Worm (Caenorhabditis elegans) whole organism, L3 larva: ENCODE results near the gene F35E8.2.

Source experiments
- ceh-16 ChIP-seq: sonication (generic microtip); optimal IDR thresholded peaks from 2 replicates; lab custom pipeline; 2017; ENCODE audit warnings: missing biosample characterization, missing genetic modification characterization
- ceh-82 ChIP-seq: fragments of 150-350 bp; optimal IDR thresholded peaks from 2 replicates; lab custom pipeline; 2014; ENCODE audit warnings: missing biosample characterization, missing genetic modification characterization
- ceh-9 ChIP-seq: sonication (generic microtip); optimal IDR thresholded peaks from 2 replicates; lab custom pipeline; 2018; ENCODE audit warnings: missing biosample characterization, missing genetic modification characterization
- daf-12 ChIP-seq: fragments of 150-350 bp; optimal IDR thresholded peaks from 2 replicates; lab custom pipeline; 2014; ENCODE audit warnings: missing biosample characterization, missing genetic modification reagents, missing genetic modification characterization
- elt-1 ChIP-seq: fragments of 150-350 bp; optimal IDR thresholded peaks from 2 replicates; lab custom pipeline; 2014; ENCODE audit warnings: missing biosample characterization, missing genetic modification characterization
- elt-2 ChIP-seq: sonication (generic microtip); optimal IDR thresholded peaks from 2 replicates; lab custom pipeline; 2016; ENCODE audit warnings: missing genetic modification reagents, mild to moderate bottlenecking, missing genetic modification characterization, missing compliant biosample characterization
- eor-1 ChIP-seq, 2 experiments: fragments of 150-350 bp; optimal IDR thresholded peaks; 2 replicates each; lab custom pipeline; 2014 to 2018; ENCODE audit warnings: missing biosample characterization in 2 of 2, missing genetic modification characterization in 2 of 2
- fkh-10 ChIP-seq: sonication (generic microtip); optimal IDR thresholded peaks from 2 replicates; lab custom pipeline; 2017; ENCODE audit warnings: missing biosample characterization, missing genetic modification reagents, missing genetic modification characterization
- fos-1 ChIP-seq: fragments of 150-350 bp; optimal IDR thresholded peaks from 2 replicates; lab custom pipeline; 2014; ENCODE audit warnings: missing biosample characterization, missing genetic modification characterization
- hmg-11 ChIP-seq: sonication (generic microtip); optimal IDR thresholded peaks from 2 replicates; lab custom pipeline; 2016; ENCODE audit warnings: missing genetic modification characterization, missing compliant biosample characterization
- jun-1 ChIP-seq: fragments of 150-350 bp; optimal IDR thresholded peaks from 2 replicates; lab custom pipeline; 2014; ENCODE audit warnings: missing biosample characterization, missing genetic modification reagents, missing genetic modification characterization
- lin-15B ChIP-seq: fragments of 150-350 bp; optimal IDR thresholded peaks from 2 replicates; lab custom pipeline; 2014; ENCODE audit warnings: missing biosample characterization, missing genetic modification characterization
- lsy-12 ChIP-seq: sonication (generic microtip); optimal IDR thresholded peaks from 2 replicates; lab custom pipeline; 2016; ENCODE audit warnings: mild to moderate bottlenecking, missing genetic modification characterization, missing compliant biosample characterization
- mml-1 ChIP-seq: fragments of 150-350 bp; sonication (generic microtip); optimal IDR thresholded peaks from 3 replicates; lab custom pipeline; 2014; ENCODE audit warnings: missing biosample characterization, missing genetic modification characterization
- nfya-1 ChIP-seq: sonication (generic microtip); optimal IDR thresholded peaks from 2 replicates; lab custom pipeline; 2017; ENCODE audit warnings: missing genetic modification characterization, mild to moderate bottlenecking, missing compliant biosample characterization, antibody characterized with exemption, moderate library complexity; ENCODE audit not compliant: insufficient read depth
- nhr-12 ChIP-seq: fragments of 150-350 bp; optimal IDR thresholded peaks from 2 replicates; lab custom pipeline; 2014; ENCODE audit warnings: missing biosample characterization, missing genetic modification characterization
- nhr-23 ChIP-seq: fragments of 150-350 bp; optimal IDR thresholded peaks from 2 replicates; lab custom pipeline; 2014; ENCODE audit warnings: missing biosample characterization, missing genetic modification reagents, missing genetic modification characterization
- nhr-25 ChIP-seq: sonication (generic microtip); optimal IDR thresholded peaks from 2 replicates; lab custom pipeline; 2017; ENCODE audit warnings: missing biosample characterization, missing genetic modification characterization
- nhr-28 ChIP-seq: fragments of 150-350 bp; optimal IDR thresholded peaks from 2 replicates; lab custom pipeline; 2014; ENCODE audit warnings: missing biosample characterization, missing genetic modification characterization
- nhr-43 ChIP-seq: sonication (generic microtip); optimal IDR thresholded peaks from 2 replicates; lab custom pipeline; 2016; ENCODE audit warnings: mild to moderate bottlenecking, missing genetic modification characterization, missing compliant biosample characterization; ENCODE audit not compliant: poor library complexity, severe bottlenecking
- nhr-67 ChIP-seq: fragments of 150-350 bp; optimal IDR thresholded peaks from 2 replicates; lab custom pipeline; 2014; ENCODE audit warnings: missing biosample characterization, missing genetic modification characterization
- nhr-76 ChIP-seq: fragments of 150-350 bp; sonication (generic microtip); optimal IDR thresholded peaks from 5 replicates; lab custom pipeline; 2014; ENCODE audit warnings: missing biosample characterization, missing genetic modification characterization
- nhr-77 ChIP-seq: fragments of 150-350 bp; optimal IDR thresholded peaks from 2 replicates; lab custom pipeline; 2014; ENCODE audit warnings: missing biosample characterization, missing genetic modification characterization
- pha-4 ChIP-seq: fragments of 150-350 bp; optimal IDR thresholded peaks from 2 replicates; lab custom pipeline; 2014; ENCODE audit warnings: missing biosample characterization, missing genetic modification reagents, missing genetic modification characterization
- pqm-1 ChIP-seq: fragments of 150-350 bp; optimal IDR thresholded peaks from 2 replicates; lab custom pipeline; 2017; ENCODE audit warnings: missing biosample characterization, missing genetic modification characterization, inconsistent platforms
- sea-2 ChIP-seq: fragments of 150-350 bp; sonication (generic microtip); optimal IDR thresholded peaks from 4 replicates; lab custom pipeline; 2014; ENCODE audit warnings: missing biosample characterization, missing genetic modification reagents, missing genetic modification characterization
- skn-1 ChIP-seq: fragments of 150-350 bp; optimal IDR thresholded peaks from 2 replicates; lab custom pipeline; 2014; ENCODE audit warnings: missing biosample characterization, missing genetic modification characterization
- snpc-4 ChIP-seq: fragments of 150-350 bp; optimal IDR thresholded peaks from 2 replicates; lab custom pipeline; 2014; ENCODE audit warnings: missing biosample characterization, missing genetic modification characterization
- tbx-2 ChIP-seq: sonication (generic microtip); optimal IDR thresholded peaks from 2 replicates; lab custom pipeline; 2016; ENCODE audit warnings: mild to moderate bottlenecking, missing genetic modification characterization, missing compliant biosample characterization
- zag-1 ChIP-seq: fragments of 150-350 bp; optimal IDR thresholded peaks from 2 replicates; lab custom pipeline; 2014; ENCODE audit warnings: missing biosample characterization, missing genetic modification characterization

The F35E8.2 gene

ce11 chrV:15888751-15889150 is 16.7 kb upstream of the F35E8.2 start, which contains the start of gene cgt-1:
Gene cgt-1, minus strand, starts transcription at chrV:15888851.
- no peak for TF ChIP-seq pqm-1 (tag; lab: Kevin White, UChicago)
- TF ChIP-seq nhr-76 (tag; lab: Kevin White, UChicago) = no peak
- TF ChIP-seq nhr-77 (tag; lab: Kevin White, UChicago) = no peak
- no peak for TF ChIP-seq nhr-28 (tag; lab: Kevin White, UChicago)
- no peak for TF ChIP-seq hmg-11 (tag; lab: Kevin White, UChicago)
- no peak for TF ChIP-seq pha-4 (tag; lab: Kevin White, UChicago)
- no peak for TF ChIP-seq skn-1 (tag; lab: Kevin White, UChicago)

- TF ChIP-seq pqm-1 (tag; lab: Kevin White, UChicago) (peak; percentile 57), nhr-76 (tag; lab: Kevin White, UChicago) (no peak), mml-1 (tag; lab: Kevin White, UChicago) (no peak), elt-2 (peak; percentile 72), nhr-67 (tag; lab: Kevin White, UChicago) (no peak), ceh-9 (tag; lab: Kevin White, UChicago) (no peak), pha-4 (tag; lab: Kevin White, UChicago) (peak; percentile 51)
Measured at ce11 chrV:15890115-15890514, 15.3 kb upstream of the F35E8.2 start.

ce11 chrV:15891279-15891678 is 14.2 kb upstream of the F35E8.2 start:
- peak; percentile 73 for TF ChIP-seq pqm-1 (tag; lab: Kevin White, UChicago)
- peak; percentile 68 for TF ChIP-seq elt-2
- no peak for TF ChIP-seq skn-1 (tag; lab: Kevin White, UChicago)
- TF ChIP-seq pha-4 (tag; lab: Kevin White, UChicago) = peak; percentile 77

- TF ChIP-seq nhr-28 (tag; lab: Kevin White, UChicago) = no peak
- TF ChIP-seq nhr-23 (tag; lab: Kevin White, UChicago) = no peak
- no peak for TF ChIP-seq zag-1 (tag; lab: Kevin White, UChicago)
Measured at ce11 chrV:15891761-15892160, 13.7 kb upstream of the F35E8.2 start, which contains the start of gene T06C12.12. Gene T06C12.12, plus strand, starts transcription at chrV:15892061.

ce11 chrV:15892696-15893095 is 12.8 kb upstream of the F35E8.2 start, which contains the start of gene T06C12.11:
Gene T06C12.11, plus strand, starts transcription at chrV:15892996.
- TF ChIP-seq snpc-4 (tag; lab: Kevin White, UChicago) = no peak
- TF ChIP-seq ceh-82 (tag; lab: Kevin White, UChicago) = no peak
- no peak for TF ChIP-seq zag-1 (tag; lab: Kevin White, UChicago)
- TF ChIP-seq nfya-1 (tag; lab: Kevin White, UChicago) = no peak
- no peak for TF ChIP-seq elt-1
- no peak for TF ChIP-seq eor-1 (tag; optimal IDR thresholded peaks at IDR 0.05; lab: Kevin White, UChicago)
- TF ChIP-seq elt-2 = no peak
- TF ChIP-seq nhr-12 (tag; lab: Kevin White, UChicago) = no peak
- TF ChIP-seq nhr-43 (tag; lab: Kevin White, UChicago) = no peak
- no peak for TF ChIP-seq fkh-10 (GFP tag; lab: Kevin White, UChicago)
- no peak for TF ChIP-seq ceh-9 (tag; lab: Kevin White, UChicago)
- TF ChIP-seq sea-2 (GFP tag; lab: Kevin White, UChicago) = no peak
- TF ChIP-seq nhr-25 (tag; lab: Kevin White, UChicago) = no peak
- no peak for TF ChIP-seq jun-1 (tag; lab: Kevin White, UChicago)
- TF ChIP-seq skn-1 (tag; lab: Kevin White, UChicago) = no peak
- TF ChIP-seq daf-12 (tag; lab: Kevin White, UChicago) = no peak
- TF ChIP-seq nhr-23 (tag; lab: Kevin White, UChicago) = no peak
- TF ChIP-seq lsy-12 (tag; lab: Kevin White, UChicago) = no peak

ce11 chrV:15896671-15897070 is 8.8 kb upstream of the F35E8.2 start, which contains the start of gene nhr-213:
Gene nhr-213, minus strand, starts transcription at chrV:15896771.
- no peak for TF ChIP-seq fos-1 (tag; lab: Kevin White, UChicago)
- TF ChIP-seq elt-2 = no peak
- no peak for TF ChIP-seq jun-1 (tag; lab: Kevin White, UChicago)
- TF ChIP-seq ceh-16 (tag; lab: Kevin White, UChicago) = no peak
- no peak for TF ChIP-seq fkh-10 (GFP tag; lab: Kevin White, UChicago)
- no peak for TF ChIP-seq nhr-23 (tag; lab: Kevin White, UChicago)
- no peak for TF ChIP-seq hmg-11 (tag; lab: Kevin White, UChicago)
- no peak for TF ChIP-seq skn-1 (tag; lab: Kevin White, UChicago)
- TF ChIP-seq tbx-2 (tag; lab: Kevin White, UChicago) = no peak
- TF ChIP-seq pha-4 (tag; lab: Kevin White, UChicago) = no peak
- no peak for TF ChIP-seq lsy-12 (tag; lab: Kevin White, UChicago)
- no peak for TF ChIP-seq lin-15B
